Fruit fly (Drosophila melanogaster): ENCODE measurements around the gene CG12123.

CG12123 gene

dm6 chrX:8408971-8409455 is 33.1 kb downstream of the CG12123 start, which contains the start of gene Trf2:
Trf2 (plus strand) TSS chrX:8409272.
- TF ChIP-seq ttk (optimal IDR thresholded peaks at IDR 0.05) (no peak), psq (optimal IDR thresholded peaks at IDR 0.05) (no peak), Sin3A (optimal IDR thresholded peaks at IDR 0.05) (no peak), Myc (optimal IDR thresholded peaks at IDR 0.05) (no peak), h (optimal IDR thresholded peaks at IDR 0.05) (no peak), insv (optimal IDR thresholded peaks at IDR 0.05) (no peak)

dm6 chrX:8407124-8407775 is 34.9 kb downstream of the CG12123 start, which contains the start of gene PIG-T:
PIG-T (minus strand) TSS chrX:8407263.
- TF ChIP-seq psq (optimal IDR thresholded peaks at IDR 0.05) = no peak
- no peak for TF ChIP-seq Sin3A (optimal IDR thresholded peaks at IDR 0.05)
- TF ChIP-seq h (optimal IDR thresholded peaks at IDR 0.05) = no peak
- TF ChIP-seq ttk (optimal IDR thresholded peaks at IDR 0.05) = no peak
- no peak for TF ChIP-seq Myc (optimal IDR thresholded peaks at IDR 0.05)
- TF ChIP-seq insv (optimal IDR thresholded peaks at IDR 0.05) = no peak

- TF ChIP-seq insv (optimal IDR thresholded peaks at IDR 0.05) = no peak
- TF ChIP-seq Myc (optimal IDR thresholded peaks at IDR 0.05) = no peak
- no peak for TF ChIP-seq ttk (optimal IDR thresholded peaks at IDR 0.05)
- TF ChIP-seq psq (optimal IDR thresholded peaks at IDR 0.05) = no peak
- no peak for TF ChIP-seq h (optimal IDR thresholded peaks at IDR 0.05)
- no peak for TF ChIP-seq Sin3A (optimal IDR thresholded peaks at IDR 0.05)
These were observed 43.0 kb downstream of the CG12123 start for dm6 chrX:8399019-8399623.

- no peak for TF ChIP-seq ttk (optimal IDR thresholded peaks at IDR 0.05)
- no peak for TF ChIP-seq insv (optimal IDR thresholded peaks at IDR 0.05)
- TF ChIP-seq Sin3A (optimal IDR thresholded peaks at IDR 0.05) = no peak
- TF ChIP-seq psq (optimal IDR thresholded peaks at IDR 0.05) = no peak
These were observed 43.8 kb downstream of the CG12123 start, which contains the start of gene CG10555 for dm6 chrX:8398177-8399018. CG10555 (plus strand) TSS chrX:8398940.

- TF ChIP-seq h (optimal IDR thresholded peaks at IDR 0.05) (no peak), Myc (optimal IDR thresholded peaks at IDR 0.05) (no peak), psq (optimal IDR thresholded peaks at IDR 0.05) (no peak), Sin3A (optimal IDR thresholded peaks at IDR 0.05) (no peak), ttk (optimal IDR thresholded peaks at IDR 0.05) (no peak), insv (optimal IDR thresholded peaks at IDR 0.05) (no peak)
These were observed 45.5 kb downstream of the CG12123 start for dm6 chrX:8396611-8397010.

Measured in Kc167 (cell line).